Worm (Caenorhabditis elegans): ENCODE data around the gene F22F7.4.

The F22F7.4 gene

DNA sequence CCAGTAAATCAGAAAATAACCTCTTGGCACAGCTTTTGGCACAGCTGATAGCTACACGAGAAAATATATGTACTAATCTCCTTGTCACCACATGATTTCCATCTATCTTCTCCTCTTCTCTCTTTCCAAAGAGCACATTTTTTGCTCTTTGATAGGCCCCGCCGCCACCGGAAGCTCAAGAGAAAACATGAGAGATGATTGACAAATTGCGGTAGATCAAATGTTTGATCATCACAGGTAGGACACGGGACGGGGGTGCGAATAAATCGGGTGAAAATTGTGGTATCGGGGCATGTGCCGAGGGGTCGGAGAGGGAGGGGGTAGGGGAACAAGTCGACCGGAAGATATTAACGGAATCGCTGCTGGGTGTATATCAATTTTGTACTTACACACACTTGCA, 29.8 kb downstream of the F22F7.4 start:
- TF ChIP-seq sdz-38 (tag; optimal IDR thresholded peaks at IDR 0.05) (no peak), somi-1 (GFP tag; optimal IDR thresholded peaks at IDR 0.05) (peak; percentile 36), snpc-3.4 (tag; optimal IDR thresholded peaks at IDR 0.05) (no peak), zfh-2 (GFP tag; conservative IDR thresholded peaks at IDR 0.05) (peak; percentile 44; the same call in 1 of the 2 replicates), fkh-3 (tag; optimal IDR thresholded peaks at IDR 0.05) (no peak)

DNA sequence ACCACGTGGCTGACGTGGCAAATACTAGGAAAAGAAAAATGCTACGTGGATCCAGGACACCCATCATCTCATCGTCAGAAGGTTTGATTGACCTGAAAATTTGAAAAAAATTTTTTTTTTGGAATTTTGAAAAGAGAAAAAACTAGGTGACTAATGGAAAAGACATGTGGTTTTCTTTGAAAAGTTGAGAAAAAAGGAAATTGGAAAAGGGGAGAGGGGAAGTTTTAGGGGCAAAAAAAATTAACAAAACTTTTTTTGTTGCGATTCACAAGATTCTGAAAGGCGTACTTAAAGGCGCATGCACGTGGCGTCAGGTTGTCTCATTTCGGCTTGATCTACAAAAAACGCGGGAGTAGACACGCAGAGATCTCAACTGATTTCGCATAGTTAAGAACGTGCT, 33.1 kb downstream of the F22F7.4 start, which contains the start of gene Y40B10A.9:
Gene Y40B10A.9 (minus strand): TSS at position 101 of the 400 bp plus-strand sequence.
- no peak for TF ChIP-seq F10E7.11 (tag; optimal IDR thresholded peaks at IDR 0.05)
- no peak for TF ChIP-seq tbp1 (GFP tag; optimal IDR thresholded peaks at IDR 0.05)
- no peak for TF ChIP-seq F39B2.1 (GFP tag; IDR thresholded peaks at IDR 0.05)
- TF ChIP-seq ccch-3 (GFP tag; optimal IDR thresholded peaks at IDR 0.05) = no peak
- no peak for TF ChIP-seq gei-17 (GFP tag; optimal IDR thresholded peaks at IDR 0.05)
- TF ChIP-seq ztf-18 (tag; optimal IDR thresholded peaks at IDR 0.05) = no peak
- no peak for TF ChIP-seq cebp-1 (GFP tag; IDR thresholded peaks at IDR 0.05)
- TF ChIP-seq cebp-1 (tag; optimal IDR thresholded peaks at IDR 0.05) = no peak
- no peak for TF ChIP-seq zfh-2 (GFP tag; conservative IDR thresholded peaks at IDR 0.05)
- TF ChIP-seq F49E8.2 (tag; optimal IDR thresholded peaks at IDR 0.05; ENCODE audit: insufficient read depth) = no peak
- no peak for TF ChIP-seq nhr-80 (tag; optimal IDR thresholded peaks at IDR 0.05)
- TF ChIP-seq nfyb-1 (GFP tag; IDR thresholded peaks at IDR 0.05) = no peak
- no peak for TF ChIP-seq snpc-3.4 (tag; optimal IDR thresholded peaks at IDR 0.05)
- no peak for TF ChIP-seq aptf-2 (GFP tag; conservative IDR thresholded peaks at IDR 0.05)
- TF ChIP-seq nhr-120 (GFP tag; IDR thresholded peaks at IDR 0.05) = no peak
- TF ChIP-seq rcor-1 (GFP tag; IDR thresholded peaks at IDR 0.05) = no peak
- no peak for TF ChIP-seq mes-4 (tag; optimal IDR thresholded peaks at IDR 0.05)
- TF ChIP-seq F55B11.4 (tag; optimal IDR thresholded peaks at IDR 0.05; ENCODE audit: borderline replicate concordance, insufficient read depth) = no peak
- no peak for TF ChIP-seq T26A5.8 (tag; optimal IDR thresholded peaks at IDR 0.05)

DNA sequence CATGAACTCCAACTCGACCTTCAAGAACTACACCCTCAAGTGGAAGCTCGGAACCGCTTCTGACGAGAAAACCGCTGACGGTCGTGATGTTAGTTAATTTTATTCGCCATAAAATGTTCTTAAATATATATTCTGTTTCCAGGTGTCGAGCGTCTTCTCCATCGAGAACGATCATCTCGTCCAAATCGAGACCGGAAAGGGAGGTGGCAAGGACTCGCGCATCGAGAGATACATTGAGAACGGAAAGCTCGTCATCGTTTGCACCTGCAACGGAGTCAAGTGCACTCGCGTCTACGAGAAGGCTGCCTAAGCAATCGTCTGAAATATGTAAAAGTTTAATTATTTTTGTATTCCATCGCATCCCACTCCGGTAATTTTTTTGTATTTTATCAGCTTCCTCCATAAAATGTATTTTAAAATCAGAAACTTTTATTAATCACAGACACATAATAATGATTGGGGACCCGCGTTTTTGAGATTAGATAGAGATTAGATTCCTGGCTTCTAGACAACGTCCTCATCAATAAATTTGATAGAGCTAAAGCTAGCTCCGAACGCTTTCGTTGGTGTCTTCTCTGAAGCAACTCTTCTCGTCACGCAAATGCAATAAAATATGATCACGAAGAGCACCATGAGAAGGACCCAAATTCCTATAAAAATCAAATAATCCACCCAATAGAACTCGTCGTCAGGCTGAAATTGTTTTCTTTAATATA, 37.0 kb downstream of the F22F7.4 start:
- TF ChIP-seq madf-6 (GFP tag; IDR thresholded peaks at IDR 0.05) (peak; percentile 50), F52B5.7 (tag; optimal IDR thresholded peaks at IDR 0.05) (no peak), Y53F4B.3 (GFP tag; IDR thresholded peaks at IDR 0.05) (no peak), nfya-1 (tag; optimal IDR thresholded peaks at IDR 0.05; ENCODE audit: borderline replicate concordance, insufficient read depth) (no peak), lin-26 (GFP tag; IDR thresholded peaks at IDR 0.05) (peak; percentile 7; the same call in 1 of the 2 replicates), F49E8.2 (tag; optimal IDR thresholded peaks at IDR 0.05; ENCODE audit: insufficient read depth) (no peak), F33H1.4 (GFP tag; IDR thresholded peaks at IDR 0.05) (0 out of 2 replicates have a peak, but pooled peaks have one; percentile 7), snpc-1.3 (tag; optimal IDR thresholded peaks at IDR 0.05; ENCODE audit: insufficient read depth) (peak; percentile 28), zfh-2 (GFP tag; conservative IDR thresholded peaks at IDR 0.05) (peak; percentile 62), F57C9.4 (tag; optimal IDR thresholded peaks at IDR 0.05) (no peak), somi-1 (GFP tag; optimal IDR thresholded peaks at IDR 0.05) (no peak), snpc-4 (GFP tag; optimal IDR thresholded peaks at IDR 0.05) (no peak), snpc-4 (tag; optimal IDR thresholded peaks at IDR 0.05) (no peak), tbp1 (GFP tag; optimal IDR thresholded peaks at IDR 0.05) (peak; percentile 8), mxl-1 (tag; optimal IDR thresholded peaks at IDR 0.05) (peak; percentile 8), attf-6 (GFP tag; IDR thresholded peaks at IDR 0.05) (0 out of 2 replicates have a peak, but pooled peaks have one; percentile 40), F37B4.10 (GFP tag; IDR thresholded peaks at IDR 0.05) (no peak), die-1 (tag; optimal IDR thresholded peaks at IDR 0.05) (no peak), dox-1 (GFP tag; IDR thresholded peaks at IDR 0.05) (peak; percentile 32; the same call in 1 of the 2 replicates), snpc-3.4 (tag; optimal IDR thresholded peaks at IDR 0.05) (peak; percentile 13), ekl-4 (GFP tag; IDR thresholded peaks at IDR 0.05) (peak; percentile 58), madf-3 (GFP tag; IDR thresholded peaks at IDR 0.05) (peak; percentile 52; the same call in 1 of the 2 replicates), aptf-3 (GFP tag; IDR thresholded peaks at IDR 0.05) (no peak)

All from whole organism, young adult.